Fruit fly (Drosophila melanogaster): ENCODE data around the gene CG17104.

DNA sequence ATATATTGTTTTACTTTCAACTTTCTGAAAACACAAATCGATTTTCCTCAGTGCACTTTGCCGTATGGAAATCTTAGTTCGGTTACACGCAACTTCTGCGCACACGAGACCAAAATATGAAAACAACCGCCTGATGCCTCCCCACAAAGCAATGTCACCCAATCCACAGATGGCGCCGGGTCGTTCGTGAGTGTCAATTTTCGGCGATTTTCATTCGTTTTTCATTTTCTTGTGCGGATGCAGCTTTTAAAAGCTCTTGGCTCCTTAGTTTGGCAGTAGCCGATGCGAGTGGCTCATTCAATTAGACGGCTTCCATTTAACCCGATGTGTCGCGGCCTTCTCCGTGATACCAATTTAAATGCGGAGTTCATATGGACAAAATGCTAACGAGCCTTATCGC is 46.9 kb downstream of the CG17104 start, which contains the start of gene CG6431:
- TF ChIP-seq CG8478 (optimal IDR thresholded peaks at IDR 0.05): no peak
- TF ChIP-seq CTCF (optimal IDR thresholded peaks at IDR 0.05): no peak

Measured in S2 (cell line).